Worm (Caenorhabditis elegans) whole organism, L4 larva: ENCODE measurements around the gene yif-1.

ENCODE experiments used
- F10B5.3 ChIP-seq: sonication (generic microtip); optimal IDR thresholded peaks from 2 replicates; lab custom pipeline; 2016; ENCODE audit warnings: mild to moderate bottlenecking, missing genetic modification characterization, missing compliant biosample characterization
- F37D6.2 ChIP-seq: sonication (generic microtip); optimal IDR thresholded peaks from 2 replicates; lab custom pipeline; 2016; ENCODE audit warnings: mild to moderate bottlenecking, missing genetic modification characterization, missing compliant biosample characterization
- F44E2.7 ChIP-seq: fragments of 200-800 bp; sonication (Bioruptor generic); IDR thresholded peaks from 2 replicates; pipeline ENCODE4 v2.1.2; 2022; ENCODE audit warnings: missing genetic modification characterization, missing compliant biosample characterization
- Y5F2A.4 ChIP-seq: fragments of 200-800 bp; sonication (Bioruptor generic); optimal IDR thresholded peaks from 2 replicates; lab custom pipeline; 2018; ENCODE audit warnings: mild to moderate bottlenecking, missing genetic modification characterization, missing compliant biosample characterization
- Y75B8A.6 ChIP-seq: fragments of 200-800 bp; sonication (Bioruptor generic); IDR thresholded peaks from 2 replicates; pipeline ENCODE4 v1.3.6; 2022; ENCODE audit warnings: missing genetic modification reagents, missing genetic modification characterization, missing compliant biosample characterization
- aha-1 ChIP-seq: fragments of 150-350 bp; peaks from one replicate; lab custom pipeline; 2014; ENCODE audit warnings: missing biosample characterization, missing genetic modification characterization
- arid-1 ChIP-seq: fragments of 200-800 bp; sonication (Bioruptor generic); conservative IDR thresholded peaks from 2 replicates; pipeline ENCODE4 v1.3.6; 2022; ENCODE audit warnings: missing genetic modification reagents, missing genetic modification characterization, missing compliant biosample characterization
- attf-4 ChIP-seq: sonication (generic microtip); optimal IDR thresholded peaks from 3 replicates; lab custom pipeline; 2017; ENCODE audit warnings: missing biosample characterization, missing genetic modification characterization
- ceh-44 ChIP-seq: fragments of 200-800 bp; sonication (Bioruptor generic); IDR thresholded peaks from 2 replicates; pipeline ENCODE4 v1.3.6; 2022; ENCODE audit warnings: missing genetic modification reagents, missing genetic modification characterization, missing compliant biosample characterization
- ceh-62 ChIP-seq: sonication (generic microtip); optimal IDR thresholded peaks from 2 replicates; lab custom pipeline; 2017; ENCODE audit warnings: missing biosample characterization, missing genetic modification characterization
- cey-2 ChIP-seq: sonication (generic microtip); optimal IDR thresholded peaks from 3 replicates; lab custom pipeline; 2017; ENCODE audit warnings: missing genetic modification characterization, mild to moderate bottlenecking, missing compliant biosample characterization, antibody characterized with exemption, borderline replicate concordance; ENCODE audit not compliant: insufficient read depth
- ctbp-1 ChIP-seq: fragments of 200-800 bp; sonication (Bioruptor generic); IDR thresholded peaks from 2 replicates; pipeline ENCODE4 v1.3.6; 2022; ENCODE audit warnings: missing genetic modification reagents, missing genetic modification characterization, missing compliant biosample characterization
- daf-12 ChIP-seq: fragments of 150-350 bp; optimal IDR thresholded peaks from 2 replicates; lab custom pipeline; 2014; ENCODE audit warnings: missing biosample characterization, missing genetic modification reagents, missing genetic modification characterization
- daf-8 ChIP-seq: fragments of 200-800 bp; sonication (Bioruptor generic); IDR thresholded peaks from 2 replicates; pipeline ENCODE4 v1.3.6; 2022; ENCODE audit warnings: missing genetic modification characterization, missing compliant biosample characterization
- dmd-6 ChIP-seq: fragments of 200-800 bp; sonication (Bioruptor generic); IDR thresholded peaks from 2 replicates; pipeline ENCODE4 v1.3.6; 2022; ENCODE audit warnings: missing genetic modification reagents, missing genetic modification characterization, missing compliant biosample characterization
- duxl-1 ChIP-seq: sonication (generic microtip); optimal IDR thresholded peaks from 2 replicates; lab custom pipeline; 2016; ENCODE audit warnings: mild to moderate bottlenecking, missing genetic modification characterization, moderate library complexity, missing compliant biosample characterization; ENCODE audit not compliant: poor library complexity
- dve-1 ChIP-seq: sonication (generic microtip); optimal IDR thresholded peaks from 2 replicates; lab custom pipeline; 2017; ENCODE audit warnings: antibody characterized with exemption, mild to moderate bottlenecking, missing genetic modification characterization, missing compliant biosample characterization; ENCODE audit not compliant: insufficient read depth
- egl-43 ChIP-seq: fragments of 200-800 bp; sonication (Bioruptor generic); IDR thresholded peaks from 2 replicates; pipeline ENCODE4 v1.3.6; 2022; ENCODE audit warnings: missing genetic modification reagents, missing genetic modification characterization, missing compliant biosample characterization
- fkh-10 ChIP-seq: fragments of 150-350 bp; optimal IDR thresholded peaks from 2 replicates; lab custom pipeline; 2014; ENCODE audit warnings: missing biosample characterization, missing genetic modification reagents, missing genetic modification characterization
- fos-1 ChIP-seq: fragments of 150-350 bp; optimal IDR thresholded peaks from 2 replicates; lab custom pipeline; 2014; ENCODE audit warnings: missing biosample characterization, missing genetic modification characterization
- hlh-11 ChIP-seq: fragments of 200-800 bp; sonication (Bioruptor generic); optimal IDR thresholded peaks from 2 replicates; lab custom pipeline; 2018; ENCODE audit warnings: mild to moderate bottlenecking, missing genetic modification characterization, missing compliant biosample characterization
- hlh-30 ChIP-seq: sonication (generic microtip); optimal IDR thresholded peaks from 2 replicates; lab custom pipeline; 2017; ENCODE audit warnings: antibody characterized with exemption, mild to moderate bottlenecking, missing genetic modification characterization, missing compliant biosample characterization; ENCODE audit not compliant: insufficient read depth
- lim-7 ChIP-seq: fragments of 200-800 bp; sonication (Bioruptor generic); IDR thresholded peaks from 2 replicates; pipeline ENCODE4 v1.3.6; 2022; ENCODE audit warnings: missing genetic modification characterization, missing compliant biosample characterization
- lin-13 ChIP-seq: fragments of 150-350 bp; optimal IDR thresholded peaks from 2 replicates; lab custom pipeline; 2014; ENCODE audit warnings: missing biosample characterization, missing genetic modification reagents, missing genetic modification characterization
- lir-3 ChIP-seq: sonication (generic microtip); optimal IDR thresholded peaks from 2 replicates; lab custom pipeline; 2016; ENCODE audit warnings: mild to moderate bottlenecking, missing genetic modification characterization, missing compliant biosample characterization
- madf-9 ChIP-seq: fragments of 200-800 bp; sonication (Bioruptor generic); conservative IDR thresholded peaks from 2 replicates; pipeline ENCODE4 v1.3.6; 2022; ENCODE audit warnings: missing genetic modification reagents, missing genetic modification characterization, missing compliant biosample characterization
- mdl-1 ChIP-seq, 2 experiments: fragments of 150-350 bp in 1 of 2; sonication (generic microtip) in 1 of 2; optimal IDR thresholded peaks; 2 replicates each; lab custom pipeline; 2014 to 2017; ENCODE audit warnings: missing biosample characterization in 2 of 2, missing genetic modification characterization in 2 of 2
- mdt-29 ChIP-seq: fragments of 200-800 bp; sonication (Bioruptor generic); IDR thresholded peaks from 2 replicates; pipeline ENCODE4 v1.3.6; 2022; ENCODE audit warnings: missing genetic modification reagents, missing genetic modification characterization, missing compliant biosample characterization
- mes-2 ChIP-seq: sonication (generic microtip); optimal IDR thresholded peaks from 2 replicates; lab custom pipeline; 2016; ENCODE audit warnings: missing genotype, mild to moderate bottlenecking, missing genetic modification characterization, missing compliant biosample characterization; ENCODE audit not compliant: poor library complexity, severe bottlenecking
- nhr-10 ChIP-seq: fragments of 150-350 bp; optimal IDR thresholded peaks from 2 replicates; lab custom pipeline; 2014; ENCODE audit warnings: missing biosample characterization, missing genetic modification characterization
- nhr-11 ChIP-seq: fragments of 150-350 bp; optimal IDR thresholded peaks from 2 replicates; lab custom pipeline; 2014; ENCODE audit warnings: missing biosample characterization, missing genetic modification characterization
- nhr-111 ChIP-seq: fragments of 200-800 bp; sonication (Bioruptor generic); optimal IDR thresholded peaks from 2 replicates; lab custom pipeline; 2018; ENCODE audit warnings: mild to moderate bottlenecking, missing genetic modification characterization, missing compliant biosample characterization
- nhr-237 ChIP-seq: sonication (generic microtip); optimal IDR thresholded peaks from 2 replicates; lab custom pipeline; 2017; ENCODE audit warnings: missing biosample characterization, missing genetic modification characterization
- nhr-42 ChIP-seq: fragments of 200-800 bp; sonication (Bioruptor generic); IDR thresholded peaks from 2 replicates; pipeline ENCODE4 v1.3.6; 2022; ENCODE audit warnings: missing genetic modification characterization, missing compliant biosample characterization
- nhr-6 ChIP-seq: fragments of 150-350 bp; optimal IDR thresholded peaks from 2 replicates; lab custom pipeline; 2014; ENCODE audit warnings: missing biosample characterization, missing genetic modification characterization
- nhr-76 ChIP-seq: fragments of 150-350 bp; optimal IDR thresholded peaks from 2 replicates; lab custom pipeline; 2014; ENCODE audit warnings: missing biosample characterization, missing genetic modification characterization
- pha-4 ChIP-seq, 2 experiments: fragments of 150-350 bp in 1 of 2; fragments of 200-800 bp in 1 of 2; sonication (Bioruptor generic) in 1 of 2; IDR thresholded peaks in 1 of 2; optimal IDR thresholded peaks in 1 of 2; 2 replicates each; pipeline versions ENCODE4 v1.3.6 to Lab custom; 2014 to 2022; ENCODE audit warnings: missing genetic modification characterization in 2 of 2, missing genetic modification reagents in 2 of 2, missing biosample characterization in 1 of 2, missing compliant biosample characterization in 1 of 2
- php-3 ChIP-seq: fragments of 200-800 bp; sonication (Bioruptor generic); IDR thresholded peaks from 2 replicates; pipeline ENCODE4 v1.3.6; 2022; ENCODE audit warnings: missing genetic modification reagents, missing genetic modification characterization, missing compliant biosample characterization
- set-16 ChIP-seq: fragments of 200-800 bp; sonication (Bioruptor generic); IDR thresholded peaks from 2 replicates; pipeline ENCODE4 v1.3.6; 2022; ENCODE audit warnings: missing genetic modification reagents, missing genetic modification characterization, missing compliant biosample characterization
- snpc-4 ChIP-seq: fragments of 150-350 bp; optimal IDR thresholded peaks from 2 replicates; lab custom pipeline; 2014; ENCODE audit warnings: missing biosample characterization, missing genetic modification characterization
- spr-1 ChIP-seq: sonication (generic microtip); optimal IDR thresholded peaks from 2 replicates; lab custom pipeline; 2016; ENCODE audit warnings: mild to moderate bottlenecking, missing genetic modification characterization, missing compliant biosample characterization
- spr-3 ChIP-seq: fragments of 200-800 bp; sonication (Bioruptor generic); optimal IDR thresholded peaks from 2 replicates; lab custom pipeline; 2018; ENCODE audit warnings: mild to moderate bottlenecking, missing genetic modification characterization, missing compliant biosample characterization
- tag-97 ChIP-seq: fragments of 200-800 bp; sonication (Bioruptor generic); IDR thresholded peaks from 2 replicates; pipeline ENCODE4 v1.3.6; 2022; ENCODE audit warnings: missing genetic modification characterization, missing compliant biosample characterization
- tra-1 ChIP-seq: fragments of 200-800 bp; sonication (Bioruptor generic); IDR thresholded peaks from 2 replicates; pipeline ENCODE4 v1.3.6; 2022; ENCODE audit warnings: missing genetic modification reagents, missing genetic modification characterization, missing compliant biosample characterization
- unc-130 ChIP-seq: sonication (generic microtip); optimal IDR thresholded peaks from 2 replicates; lab custom pipeline; 2016; ENCODE audit warnings: missing genetic modification reagents, missing genetic modification characterization, missing compliant biosample characterization
- zag-1 ChIP-seq: fragments of 150-350 bp; optimal IDR thresholded peaks from 2 replicates; lab custom pipeline; 2014; ENCODE audit warnings: missing biosample characterization, missing genetic modification characterization
- zfp-2 ChIP-seq: sonication (generic microtip); optimal IDR thresholded peaks from 2 replicates; lab custom pipeline; 2016; ENCODE audit warnings: mild to moderate bottlenecking, missing genetic modification characterization, missing compliant biosample characterization
- ztf-11 ChIP-seq: fragments of 150-350 bp; optimal IDR thresholded peaks from 2 replicates; lab custom pipeline; 2014; ENCODE audit warnings: missing biosample characterization, missing genetic modification characterization
- ztf-7 ChIP-seq: fragments of 150-350 bp; optimal IDR thresholded peaks from 2 replicates; lab custom pipeline; 2014; ENCODE audit warnings: missing biosample characterization, missing genetic modification characterization

yif-1 gene

DNA sequence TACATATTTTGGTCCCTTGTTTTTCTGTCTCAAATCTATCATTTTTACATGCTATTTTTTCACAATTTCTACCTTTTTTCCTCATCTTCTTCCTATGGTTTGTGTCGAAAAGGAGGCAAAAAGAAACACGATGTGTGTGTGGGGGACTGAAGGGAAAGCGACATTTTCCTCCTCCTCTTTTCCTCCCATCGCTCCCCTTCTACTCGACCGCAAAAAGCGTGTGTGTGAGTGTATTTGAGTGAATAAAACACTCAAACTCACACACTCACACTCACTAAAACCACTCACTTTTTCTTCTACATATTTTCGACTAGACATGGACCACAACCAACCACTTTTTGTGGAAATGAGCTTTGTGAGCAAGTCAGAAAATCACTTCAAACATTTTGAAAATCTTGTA, 13.2 kb downstream of the yif-1 start (continued):
- no peak for TF ChIP-seq Y75B8A.6 (GFP tag; lab: Robert Waterston, UW)
- TF ChIP-seq madf-9, result no peak
- TF ChIP-seq lir-3 (tag; lab: Kevin White, UChicago), result no peak
- 0 out of 2 replicates have a peak, but pooled peaks have one; percentile 24 for TF ChIP-seq ctbp-1 (GFP tag; lab: Robert Waterston, UW)
- no peak for TF ChIP-seq nhr-111 (GFP tag; lab: Kevin White, UChicago)
- no peak for TF ChIP-seq zag-1
- no peak for TF ChIP-seq attf-4

DNA sequence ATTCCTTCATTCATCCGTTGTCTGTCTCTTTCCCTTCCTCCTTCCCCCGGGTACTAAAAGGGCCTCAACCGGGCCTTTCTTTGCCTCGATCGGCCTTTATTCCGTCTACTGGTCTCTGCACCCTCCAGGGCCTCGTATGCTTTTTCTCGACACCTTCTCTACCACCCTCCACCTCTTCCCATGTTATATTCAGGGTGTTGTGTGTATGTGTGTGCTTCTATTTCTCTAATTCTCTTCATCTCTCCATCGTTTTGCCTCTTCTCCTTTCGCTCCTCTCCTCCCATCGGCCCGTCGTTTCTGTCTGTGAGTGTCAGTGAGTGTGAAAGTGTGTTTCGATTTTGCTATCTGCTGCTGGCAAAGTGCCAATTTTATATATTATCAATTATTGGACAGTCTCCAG, 14.9 kb downstream of the yif-1 start:
- TF ChIP-seq aha-1 (tag; lab: Kevin White, UChicago) (peak; percentile 97), set-16 (GFP tag; lab: Robert Waterston, UW) (peak; percentile 46), zag-1 (no peak), tra-1 (GFP tag; lab: Robert Waterston, UW) (no peak), spr-1 (tag; lab: Kevin White, UChicago) (peak; percentile 47), ztf-7 (tag; lab: Kevin White, UChicago) (peak; percentile 31), arid-1 (GFP tag; lab: Robert Waterston, UW) (peak; percentile 43; the same call in 1 of the 2 replicates), lin-13 (GFP tag; lab: Kevin White, UChicago) (peak; percentile 70), tag-97 (GFP tag; lab: Robert Waterston, UW) (no peak), pha-4 (GFP tag; IDR thresholded peaks at IDR 0.05; lab: Robert Waterston, UW) (peak; percentile 25; the same call in 1 of the 2 replicates), pha-4 (tag; optimal IDR thresholded peaks at IDR 0.05; lab: Kevin White, UChicago) (peak; percentile 22), ceh-62 (tag; lab: Kevin White, UChicago) (no peak), cey-2 (no peak), php-3 (GFP tag; lab: Robert Waterston, UW) (no peak), F37D6.2 (tag; lab: Kevin White, UChicago) (no peak), spr-3 (GFP tag; lab: Kevin White, UChicago) (peak; percentile 39), hlh-30 (tag; lab: Kevin White, UChicago) (peak; percentile 80), zfp-2 (tag; lab: Kevin White, UChicago) (no peak), egl-43 (GFP tag; lab: Robert Waterston, UW) (no peak), mes-2 (peak; percentile 82), nhr-11 (tag; lab: Kevin White, UChicago) (no peak), Y75B8A.6 (GFP tag; lab: Robert Waterston, UW) (no peak), unc-130 (no peak), nhr-237 (tag; lab: Kevin White, UChicago) (no peak), fos-1 (tag; lab: Kevin White, UChicago) (no peak), dmd-6 (GFP tag; lab: Robert Waterston, UW) (peak; percentile 88), nhr-6 (tag; lab: Kevin White, UChicago) (peak; percentile 70), mdl-1 (tag; optimal IDR thresholded peaks at IDR 0.05; lab: Kevin White, UChicago) (peak; percentile 24 to 79), nhr-10 (tag; lab: Kevin White, UChicago) (no peak), ctbp-1 (GFP tag; lab: Robert Waterston, UW) (peak; percentile 60; the same call in 1 of the 2 replicates), Y5F2A.4 (GFP tag; lab: Kevin White, UChicago) (no peak), madf-9 (no peak; the same call in 1 of the 2 replicates), nhr-76 (tag; lab: Kevin White, UChicago) (no peak), lim-7 (no peak), daf-12 (tag; lab: Kevin White, UChicago) (no peak), F10B5.3 (no peak), duxl-1 (tag; lab: Kevin White, UChicago) (no peak), ceh-44 (no peak), daf-8 (GFP tag; lab: Robert Waterston, UW) (no peak), hlh-11 (peak; percentile 91), fkh-10 (GFP tag; lab: Kevin White, UChicago) (no peak), dve-1 (tag; lab: Kevin White, UChicago) (peak; percentile 91), F44E2.7 (GFP tag; lab: Robert Waterston, UW) (no peak), mdt-29 (GFP tag; lab: Robert Waterston, UW) (no peak), nhr-42 (no peak), ztf-11 (tag; lab: Kevin White, UChicago) (no peak), snpc-4 (tag; lab: Kevin White, UChicago) (no peak)
